Fruit fly (Drosophila melanogaster) whole organism, embryonic: Measurements from ENCODE around the gene CG31793.

Source experiments
- Ada2b ChIP-seq: fragments of 200-800 bp; sonication (Bioruptor generic); IDR thresholded peaks from 2 replicates; pipeline ENCODE4 v1.3.6; 2022; ENCODE audit warnings: missing biosample characterization, missing genetic modification characterization
- Bdp1 ChIP-seq: fragments of 200-800 bp; sonication (Bioruptor generic); optimal IDR thresholded peaks from 3 replicates; lab custom pipeline; 2016; ENCODE audit warnings: missing biosample characterization, missing genetic modification characterization
- Blimp-1 ChIP-seq: fragments of 200-800 bp; sonication (Bioruptor generic); optimal IDR thresholded peaks from 3 replicates; lab custom pipeline; 2018; ENCODE audit warnings: missing biosample characterization, missing genetic modification characterization, mild to moderate bottlenecking, moderate library complexity, missing genetic modification reagents
- CG10321 ChIP-seq: fragments of 200-800 bp; sonication (Bioruptor generic); IDR thresholded peaks from 2 replicates; pipeline ENCODE4 v1.3.6; 2022; ENCODE audit warnings: missing biosample characterization, missing genetic modification characterization
- CG10565 ChIP-seq: fragments of 200-800 bp; sonication (Bioruptor generic); optimal IDR thresholded peaks from 3 replicates; lab custom pipeline; 2016; ENCODE audit warnings: missing biosample characterization, mild to moderate bottlenecking, missing genetic modification characterization
- CG12104 ChIP-seq: fragments of 200-800 bp; sonication (Bioruptor generic); optimal IDR thresholded peaks from 3 replicates; lab custom pipeline; 2016; ENCODE audit warnings: missing biosample characterization, missing genetic modification characterization
- CG15269 ChIP-seq: fragments of 200-800 bp; sonication (Bioruptor generic); optimal IDR thresholded peaks from 2 replicates; lab custom pipeline; 2018; ENCODE audit warnings: missing biosample characterization, mild to moderate bottlenecking, missing genetic modification characterization, moderate library complexity
- CG15601 ChIP-seq: fragments of 200-800 bp; sonication (Bioruptor generic); optimal IDR thresholded peaks from 3 replicates; lab custom pipeline; 2019; ENCODE audit warnings: missing biosample characterization, mild to moderate bottlenecking, missing genetic modification characterization, moderate library complexity
- CG17328 ChIP-seq: fragments of 200-800 bp; sonication (Bioruptor generic); IDR thresholded peaks from 2 replicates; pipeline ENCODE4 v1.3.6; 2022; ENCODE audit warnings: missing biosample characterization, missing genetic modification characterization
- CG32772 ChIP-seq: fragments of 200-800 bp; sonication (Bioruptor generic); IDR thresholded peaks from 2 replicates; pipeline ENCODE4 v1.3.6; 2022; ENCODE audit warnings: missing biosample characterization, missing genetic modification characterization
- CG3281 ChIP-seq: fragments of 200-800 bp; sonication (Bioruptor generic); optimal IDR thresholded peaks from 3 replicates; lab custom pipeline; 2017; ENCODE audit warnings: missing biosample characterization, mild to moderate bottlenecking, missing genetic modification characterization
- CG4707 ChIP-seq: fragments of 200-800 bp; sonication (Bioruptor generic); optimal IDR thresholded peaks from 2 replicates; lab custom pipeline; 2018; ENCODE audit warnings: missing biosample characterization, mild to moderate bottlenecking, missing genetic modification characterization, moderate library complexity
- CG6272 ChIP-seq: fragments of 200-800 bp; sonication (Bioruptor generic); IDR thresholded peaks from 2 replicates; pipeline ENCODE4 v1.3.6; 2022; ENCODE audit warnings: missing biosample characterization, missing genetic modification characterization
- CG6689 ChIP-seq: fragments of 200-800 bp; sonication (Bioruptor generic); IDR thresholded peaks from 2 replicates; pipeline ENCODE4 v1.3.6; 2022; ENCODE audit warnings: missing biosample characterization, missing genetic modification characterization
- CG7786 ChIP-seq: fragments of 200-800 bp; sonication (Bioruptor generic); optimal IDR thresholded peaks from 2 replicates; lab custom pipeline; 2016; ENCODE audit warnings: missing biosample characterization, missing genetic modification characterization
- CHES-1-like ChIP-seq: fragments of 200-800 bp; sonication (Bioruptor generic); optimal IDR thresholded peaks from 2 replicates; lab custom pipeline; 2016; ENCODE audit warnings: missing biosample characterization, missing genetic modification characterization
- D ChIP-seq, 2 experiments: fragments of 200-800 bp in 1 of 2; fragments of >200 bp in 1 of 2; sonication (Bioruptor generic) in 1 of 2; optimal IDR thresholded peaks; 2 replicates in 1 of 2; 3 replicates in 1 of 2; lab custom pipeline; 2017; ENCODE audit warnings: mild to moderate bottlenecking in 1 of 2, missing biosample characterization in 1 of 2, missing genetic modification characterization in 1 of 2, missing genetic modification reagents in 1 of 2
- D19B ChIP-seq: fragments of 200-800 bp; sonication (Bioruptor generic); optimal IDR thresholded peaks from 2 replicates; lab custom pipeline; 2017; ENCODE audit warnings: missing biosample characterization, mild to moderate bottlenecking, missing genetic modification characterization
- Dip2 ChIP-seq: fragments of 200-800 bp; sonication (Bioruptor generic); IDR thresholded peaks from 2 replicates; pipeline ENCODE4 v1.3.6; 2022; ENCODE audit warnings: missing biosample characterization, missing genetic modification characterization
- Dip3 ChIP-seq: fragments of 200-800 bp; sonication (Bioruptor generic); optimal IDR thresholded peaks from 3 replicates; lab custom pipeline; 2016; ENCODE audit warnings: missing biosample characterization, missing genetic modification characterization
- ERR ChIP-seq: fragments of 200-800 bp; sonication (Bioruptor generic); optimal IDR thresholded peaks from 2 replicates; lab custom pipeline; 2016; ENCODE audit warnings: missing biosample characterization, missing genetic modification characterization
- Ets97D ChIP-seq: fragments of 200-800 bp; sonication (Bioruptor generic); optimal IDR thresholded peaks from 3 replicates; lab custom pipeline; 2016; ENCODE audit warnings: missing biosample characterization, missing genetic modification characterization
- GATAe ChIP-seq: fragments of 200-800 bp; sonication (Bioruptor generic); conservative IDR thresholded peaks from 2 replicates; pipeline ENCODE4 v1.3.6; 2022; ENCODE audit warnings: missing biosample characterization, missing genetic modification characterization
- HmgD ChIP-seq: fragments of 200-800 bp; sonication (Bioruptor generic); optimal IDR thresholded peaks from 3 replicates; lab custom pipeline; 2016; ENCODE audit warnings: missing biosample characterization, missing genetic modification characterization
- Hr39 ChIP-seq: fragments of >200 bp; optimal IDR thresholded peaks from 2 replicates; lab custom pipeline; 2017
- MBD-R2 ChIP-seq: fragments of 200-800 bp; sonication (Bioruptor generic); IDR thresholded peaks from 2 replicates; pipeline ENCODE4 v1.3.6; 2022; ENCODE audit warnings: missing biosample characterization, missing genetic modification characterization
- Optix ChIP-seq: fragments of 200-800 bp; sonication (Bioruptor generic); IDR thresholded peaks from 3 replicates; pipeline ENCODE4 v1.3.6; 2022; ENCODE audit warnings: missing biosample characterization, missing genetic modification characterization
- Six4 ChIP-seq: fragments of 200-800 bp; sonication (Bioruptor generic); optimal IDR thresholded peaks from 2 replicates; lab custom pipeline; 2016; ENCODE audit warnings: missing biosample characterization, missing genetic modification characterization
- Trl ChIP-seq, 3 experiments: fragments of >200 bp in 2 of 3; fragments of 200-800 bp in 1 of 3; sonication (Bioruptor generic) in 1 of 3; optimal IDR thresholded peaks; 2 replicates in 1 of 3; 3 replicates in 2 of 3; lab custom pipeline; 2016 to 2017; ENCODE audit warnings: missing biosample characterization in 1 of 3, missing genetic modification characterization in 1 of 3
- amos ChIP-seq: fragments of 200-800 bp; sonication (Bioruptor generic); IDR thresholded peaks from 2 replicates; pipeline ENCODE4 v1.3.6; 2022; ENCODE audit warnings: missing biosample characterization, missing genetic modification characterization; ENCODE audit not compliant: partially characterized antibody
- ash1 ChIP-seq: fragments of 200-800 bp; sonication (Bioruptor generic); optimal IDR thresholded peaks from 2 replicates; lab custom pipeline; 2018; ENCODE audit warnings: missing biosample characterization, mild to moderate bottlenecking, missing genetic modification characterization
- chinmo ChIP-seq: fragments of 200-800 bp; sonication (Bioruptor generic); IDR thresholded peaks from 4 replicates; pipeline ENCODE4 v1.3.6; 2022; ENCODE audit warnings: missing biosample characterization, missing genetic modification characterization; ENCODE audit not compliant: partially characterized antibody
- chn ChIP-seq: fragments of 200-800 bp; sonication (Bioruptor generic); optimal IDR thresholded peaks from 2 replicates; lab custom pipeline; 2016; ENCODE audit warnings: missing biosample characterization, missing genetic modification characterization
- dati ChIP-seq: fragments of 200-800 bp; sonication (Bioruptor generic); IDR thresholded peaks from 2 replicates; pipeline ENCODE4 v1.3.6; 2022; ENCODE audit warnings: missing biosample characterization, missing genetic modification characterization
- dimm ChIP-seq: fragments of 200-800 bp; sonication (Bioruptor generic); IDR thresholded peaks from 2 replicates; pipeline ENCODE4 v1.3.6; 2022; ENCODE audit warnings: missing biosample characterization, missing genetic modification characterization
- esg ChIP-seq: fragments of 200-800 bp; sonication (Bioruptor generic); conservative IDR thresholded peaks from 2 replicates; pipeline ENCODE4 v1.3.6; 2022; ENCODE audit warnings: missing biosample characterization, missing genetic modification characterization
- exex ChIP-seq: fragments of 200-800 bp; sonication (Bioruptor generic); optimal IDR thresholded peaks from 4 replicates; lab custom pipeline; 2018; ENCODE audit warnings: missing biosample characterization, mild to moderate bottlenecking, missing genetic modification characterization, moderate library complexity
- h ChIP-seq: fragments of >200 bp; optimal IDR thresholded peaks from 2 replicates; lab custom pipeline; 2017
- her ChIP-seq: fragments of 200-800 bp; sonication (Bioruptor generic); optimal IDR thresholded peaks from 2 replicates; lab custom pipeline; 2016; ENCODE audit warnings: missing biosample characterization, missing genetic modification characterization
- hth ChIP-seq: fragments of >200 bp; optimal IDR thresholded peaks from 2 replicates; lab custom pipeline; 2017; ENCODE audit warnings: inconsistent platforms
- kah ChIP-seq: fragments of 200-800 bp; sonication (Bioruptor generic); optimal IDR thresholded peaks from 2 replicates; lab custom pipeline; 2018; ENCODE audit warnings: missing biosample characterization, mild to moderate bottlenecking, missing genetic modification characterization
- pita ChIP-seq: fragments of 200-800 bp; sonication (Bioruptor generic); optimal IDR thresholded peaks from 2 replicates; lab custom pipeline; 2017; ENCODE audit warnings: missing biosample characterization, mild to moderate bottlenecking, missing genetic modification characterization
- salm ChIP-seq: fragments of 200-800 bp; sonication (Bioruptor generic); optimal IDR thresholded peaks from 2 replicates; lab custom pipeline; 2018; ENCODE audit warnings: missing biosample characterization, mild to moderate bottlenecking, missing genetic modification characterization
- seq ChIP-seq: fragments of 200-800 bp; sonication (Bioruptor generic); IDR thresholded peaks from 2 replicates; pipeline ENCODE4 v1.3.6; 2022; ENCODE audit warnings: missing biosample characterization, missing genetic modification characterization
- slp2 ChIP-seq: fragments of 200-800 bp; sonication (Bioruptor generic); optimal IDR thresholded peaks from 2 replicates; lab custom pipeline; 2016; ENCODE audit warnings: missing biosample characterization, missing genetic modification characterization
- sr ChIP-seq: fragments of 200-800 bp; sonication (Bioruptor generic); IDR thresholded peaks from 3 replicates; pipeline ENCODE4 v1.3.6; 2022; ENCODE audit warnings: missing biosample characterization, missing genetic modification characterization
- tin ChIP-seq: fragments of 200-800 bp; sonication (Bioruptor generic); optimal IDR thresholded peaks from 3 replicates; lab custom pipeline; 2016; ENCODE audit warnings: missing biosample characterization, missing genetic modification characterization
- tio ChIP-seq: fragments of 200-800 bp; sonication (Bioruptor generic); optimal IDR thresholded peaks from 2 replicates; lab custom pipeline; 2017; ENCODE audit warnings: missing biosample characterization, missing genetic modification characterization, inconsistent platforms
- unc-4 ChIP-seq: fragments of 200-800 bp; sonication (Bioruptor generic); IDR thresholded peaks from 2 replicates; pipeline ENCODE4 v1.3.6; 2022; ENCODE audit warnings: missing biosample characterization, missing genetic modification characterization; ENCODE audit not compliant: partially characterized antibody
- vfl ChIP-seq: fragments of 200-800 bp; sonication (Bioruptor generic); optimal IDR thresholded peaks from 2 replicates; lab custom pipeline; 2016; ENCODE audit warnings: missing biosample characterization, missing genetic modification characterization
- wek ChIP-seq: fragments of 200-800 bp; sonication (Bioruptor generic); optimal IDR thresholded peaks from 3 replicates; lab custom pipeline; 2018; ENCODE audit warnings: missing biosample characterization, mild to moderate bottlenecking, missing genetic modification characterization, moderate library complexity
- yki ChIP-seq: fragments of >200 bp; optimal IDR thresholded peaks from 3 replicates; lab custom pipeline; 2018

The CG31793 gene

dm6 chr2L:19045111-19045560 lies 42.0 kb downstream of the CG31793 start, which contains the start of the genes Ttc19 and Acn (continued):
- TF ChIP-seq CHES-1-like (GFP tag; lab: Kevin White, UChicago) (peak; percentile 93), unc-4 (GFP tag; lab: Robert Waterston, UW) (peak; percentile 92), esg (GFP tag; lab: Robert Waterston, UW) (peak; percentile 83), Ada2b (peak; percentile 75), Bdp1 (GFP tag; lab: Kevin White, UChicago) (peak; percentile 78), dimm (GFP tag; lab: Robert Waterston, UW) (peak; percentile 48), chinmo (GFP tag; lab: Robert Waterston, UW) (peak; percentile 86), Dip2 (GFP tag; lab: Robert Waterston, UW) (no peak), Trl (optimal IDR thresholded peaks at IDR 0.05; lab: Kevin White, UChicago) (no peak), Trl (GFP tag; optimal IDR thresholded peaks at IDR 0.05; lab: Kevin White, UChicago) (peak; percentile 92), dati (GFP tag; lab: Robert Waterston, UW) (peak; percentile 45; the same call in 1 of the 2 replicates), Hr39 (lab: Kevin White, UChicago) (no peak), CG15601 (tag; lab: Kevin White, UChicago) (peak; percentile 77), CG32772 (GFP tag; lab: Robert Waterston, UW) (peak; percentile 81), pita (no peak), CG10321 (GFP tag; lab: Robert Waterston, UW) (no peak), amos (peak; percentile 95), Dip3 (peak; percentile 87), Optix (peak; percentile 66; the same call in 2 of the 3 replicates), kah (GFP tag; lab: Kevin White, UChicago) (peak; percentile 29), sr (GFP tag; lab: Robert Waterston, UW) (0 out of 3 replicates have a peak, but pooled peaks have one; percentile 17), ash1 (GFP tag; lab: Kevin White, UChicago) (no peak), ERR (GFP tag; lab: Kevin White, UChicago) (peak; percentile 73), CG10565 (GFP tag; lab: Kevin White, UChicago) (peak; percentile 9), CG6689 (peak; percentile 78), salm (tag; lab: Kevin White, UChicago) (peak; percentile 40), CG3281 (GFP tag; lab: Kevin White, UChicago) (peak; percentile 76), h (no peak), wek (GFP tag; lab: Kevin White, UChicago) (peak; percentile 76), chn (peak; percentile 91), tio (GFP tag; lab: Kevin White, UChicago) (no peak), tin (GFP tag; lab: Kevin White, UChicago) (peak; percentile 88), vfl (GFP tag; lab: Kevin White, UChicago) (peak; percentile 92), seq (GFP tag; lab: Robert Waterston, UW) (peak; percentile 73), CG17328 (peak; percentile 83), yki (lab: Kevin White, UChicago) (no peak), D19B (GFP tag; lab: Kevin White, UChicago) (peak; percentile 44), MBD-R2 (GFP tag; lab: Robert Waterston, UW) (peak; percentile 95), CG4707 (GFP tag; lab: Kevin White, UChicago) (peak; percentile 25), D (optimal IDR thresholded peaks at IDR 0.05; lab: Kevin White, UChicago) (no peak), D (GFP tag; optimal IDR thresholded peaks at IDR 0.05; lab: Kevin White, UChicago) (peak; percentile 73), her (GFP tag; lab: Kevin White, UChicago) (peak; percentile 83), CG12104 (GFP tag; lab: Kevin White, UChicago) (peak; percentile 71), Blimp-1 (GFP tag; lab: Kevin White, UChicago) (peak; percentile 71), exex (tag; lab: Kevin White, UChicago) (no peak), slp2 (GFP tag; lab: Kevin White, UChicago) (peak; percentile 86), Ets97D (GFP tag; lab: Kevin White, UChicago) (peak; percentile 90), Six4 (peak; percentile 74), GATAe (peak; percentile 42; the same call in 1 of the 2 replicates), CG6272 (GFP tag; lab: Robert Waterston, UW) (peak; percentile 85), hth (lab: Kevin White, UChicago) (no peak), CG15269 (tag; lab: Kevin White, UChicago) (peak; percentile 77), CG7786 (GFP tag; lab: Kevin White, UChicago) (peak; percentile 91), HmgD (GFP tag; lab: Kevin White, UChicago) (peak; percentile 89)
